Worm (Caenorhabditis elegans) whole organism, L1 larva: ENCODE measurements around the gene clec-1.

ENCODE experiments used
- C04F5.9 ChIP-seq: sonication (generic microtip); optimal IDR thresholded peaks from 2 replicates; lab custom pipeline; 2016; ENCODE audit warnings: missing genetic modification characterization, missing compliant biosample characterization
- C16A3.4 ChIP-seq: fragments of 150-350 bp; optimal IDR thresholded peaks from 2 replicates; lab custom pipeline; 2014; ENCODE audit warnings: missing biosample characterization, missing genetic modification characterization
- F16B12.6 ChIP-seq: fragments of 150-350 bp; optimal IDR thresholded peaks from 2 replicates; lab custom pipeline; 2014; ENCODE audit warnings: missing biosample characterization, missing genetic modification characterization
- ceh-63 ChIP-seq: fragments of 200-800 bp; sonication (Bioruptor generic); optimal IDR thresholded peaks from 2 replicates; lab custom pipeline; 2018; ENCODE audit warnings: mild to moderate bottlenecking, missing genetic modification characterization, missing compliant biosample characterization
- ceh-8 ChIP-seq: fragments of 200-800 bp; sonication (Bioruptor generic); optimal IDR thresholded peaks from 2 replicates; lab custom pipeline; 2018; ENCODE audit warnings: mild to moderate bottlenecking, missing genetic modification characterization, moderate library complexity, missing compliant biosample characterization
- ceh-82 ChIP-seq, 3 experiments: fragments of 150-350 bp in 1 of 3; sonication (generic microtip) in 2 of 3; optimal IDR thresholded peaks; 2 replicates each; lab custom pipeline; 2014 to 2017; ENCODE audit warnings: missing biosample characterization in 3 of 3, missing genetic modification characterization in 3 of 3
- dpl-1 ChIP-seq, 3 experiments: fragments of 150-350 bp in 2 of 3; sonication (generic microtip) in 1 of 3; optimal IDR thresholded peaks; 2 replicates each; lab custom pipeline; 2014 to 2017; ENCODE audit warnings: missing biosample characterization in 3 of 3, missing genetic modification characterization in 3 of 3, missing genetic modification reagents in 3 of 3
- efl-3 ChIP-seq: fragments of 200-800 bp; sonication (Bioruptor generic); optimal IDR thresholded peaks from 2 replicates; lab custom pipeline; 2018; ENCODE audit warnings: mild to moderate bottlenecking, missing genetic modification characterization, missing compliant biosample characterization
- egl-13 ChIP-seq: sonication (generic microtip); optimal IDR thresholded peaks from 2 replicates; lab custom pipeline; 2016; ENCODE audit warnings: missing genotype, missing genetic modification reagents, missing genetic modification characterization, missing compliant biosample characterization
- egl-27 ChIP-seq, 2 experiments: fragments of 150-350 bp in 1 of 2; sonication (generic microtip); optimal IDR thresholded peaks; 3 replicates each; lab custom pipeline; 2017 to 2018; ENCODE audit warnings: missing biosample characterization in 2 of 2, missing genetic modification characterization in 2 of 2, missing genetic modification reagents in 2 of 2
- elt-2 ChIP-seq: sonication (generic microtip); optimal IDR thresholded peaks from 2 replicates; lab custom pipeline; 2016; ENCODE audit warnings: missing genetic modification characterization, mild to moderate bottlenecking, inconsistent platforms, missing compliant biosample characterization, missing genetic modification reagents
- elt-3 ChIP-seq, 6 experiments: fragments of 150-350 bp in 1 of 6; sonication (generic microtip); optimal IDR thresholded peaks; 2 replicates each; lab custom pipeline; 2017 to 2018; ENCODE audit warnings: missing biosample characterization in 6 of 6, missing genetic modification characterization in 6 of 6, inconsistent platforms in 1 of 6
- ets-5 ChIP-seq: fragments of 200-800 bp; sonication (Bioruptor generic); IDR thresholded peaks from 2 replicates; pipeline ENCODE4 v1.3.6; 2022; ENCODE audit warnings: missing genetic modification characterization, missing compliant biosample characterization
- fkh-4 ChIP-seq: sonication (generic microtip); optimal IDR thresholded peaks from 2 replicates; lab custom pipeline; 2016; ENCODE audit warnings: missing compliant biosample characterization, missing genetic modification characterization, borderline replicate concordance
- hlh-17 ChIP-seq: fragments of 200-800 bp; sonication (Bioruptor generic); optimal IDR thresholded peaks from 2 replicates; lab custom pipeline; 2018; ENCODE audit warnings: missing genetic modification characterization, mild to moderate bottlenecking, missing compliant biosample characterization, moderate library complexity, borderline replicate concordance
- hlh-4 ChIP-seq: sonication (generic microtip); optimal IDR thresholded peaks from 2 replicates; lab custom pipeline; 2016; ENCODE audit warnings: mild to moderate bottlenecking, missing genetic modification characterization, missing compliant biosample characterization
- irx-1 ChIP-seq: sonication (generic microtip); optimal IDR thresholded peaks from 2 replicates; lab custom pipeline; 2016; ENCODE audit warnings: missing genetic modification characterization, missing compliant biosample characterization
- isw-1 ChIP-seq: fragments of 200-800 bp; sonication (Bioruptor generic); IDR thresholded peaks from 2 replicates; pipeline ENCODE4 v1.3.6; 2022; ENCODE audit warnings: missing genetic modification characterization, missing compliant biosample characterization
- lin-15B ChIP-seq: fragments of 150-350 bp; sonication (generic microtip); optimal IDR thresholded peaks from 3 replicates; lab custom pipeline; 2014; ENCODE audit warnings: missing biosample characterization, missing genetic modification characterization
- lin-35 ChIP-seq, 2 experiments: fragments of 150-350 bp; optimal IDR thresholded peaks; 2 replicates each; lab custom pipeline; 2014; ENCODE audit warnings: missing biosample characterization in 2 of 2, missing genetic modification characterization in 2 of 2, missing genetic modification reagents in 2 of 2
- lin-39 ChIP-seq: fragments of 150-350 bp; optimal IDR thresholded peaks from 2 replicates; lab custom pipeline; 2014; ENCODE audit warnings: missing biosample characterization, missing genetic modification reagents, missing genetic modification characterization
- mep-1 ChIP-seq: fragments of 150-350 bp; optimal IDR thresholded peaks from 2 replicates; lab custom pipeline; 2014; ENCODE audit warnings: missing biosample characterization, missing genetic modification characterization
- nhr-11 ChIP-seq: fragments of 150-350 bp; optimal IDR thresholded peaks from 2 replicates; lab custom pipeline; 2014; ENCODE audit warnings: missing biosample characterization, missing genetic modification characterization
- nhr-19 ChIP-seq: fragments of 200-800 bp; sonication (Bioruptor generic); conservative IDR thresholded peaks from 2 replicates; pipeline ENCODE4 v1.3.6; 2022; ENCODE audit warnings: missing genetic modification characterization, missing compliant biosample characterization
- nhr-47 ChIP-seq: sonication (generic microtip); optimal IDR thresholded peaks from 2 replicates; lab custom pipeline; 2016; ENCODE audit warnings: mild to moderate bottlenecking, missing genetic modification characterization, moderate library complexity, missing compliant biosample characterization
- nhr-71 ChIP-seq: sonication (generic microtip); optimal IDR thresholded peaks from 2 replicates; lab custom pipeline; 2016; ENCODE audit warnings: mild to moderate bottlenecking, missing genetic modification characterization, moderate library complexity, missing compliant biosample characterization
- nhr-76 ChIP-seq: sonication (generic microtip); optimal IDR thresholded peaks from 2 replicates; lab custom pipeline; 2017; ENCODE audit warnings: missing biosample characterization, missing genetic modification characterization
- nhr-77 ChIP-seq: fragments of 150-350 bp; optimal IDR thresholded peaks from 2 replicates; lab custom pipeline; 2014; ENCODE audit warnings: missing biosample characterization, missing genetic modification characterization
- pag-3 ChIP-seq: sonication (generic microtip); optimal IDR thresholded peaks from 2 replicates; lab custom pipeline; 2017; ENCODE audit warnings: missing genetic modification characterization, mild to moderate bottlenecking, missing compliant biosample characterization, antibody characterized with exemption, borderline replicate concordance; ENCODE audit not compliant: insufficient read depth
- pax-3 ChIP-seq: fragments of 200-800 bp; sonication (Bioruptor generic); optimal IDR thresholded peaks from 2 replicates; lab custom pipeline; 2018; ENCODE audit warnings: mild to moderate bottlenecking, missing genetic modification characterization, moderate library complexity, missing compliant biosample characterization
- pqm-1 ChIP-seq: sonication (generic microtip); optimal IDR thresholded peaks from 3 replicates; lab custom pipeline; 2017; ENCODE audit warnings: missing biosample characterization, missing genetic modification characterization
- skn-1 ChIP-seq: fragments of 150-350 bp; optimal IDR thresholded peaks from 2 replicates; lab custom pipeline; 2014; ENCODE audit warnings: missing biosample characterization, missing genetic modification characterization
- sox-4 ChIP-seq: sonication (generic microtip); optimal IDR thresholded peaks from 2 replicates; lab custom pipeline; 2016; ENCODE audit warnings: missing genetic modification characterization, missing compliant biosample characterization
- sup-37 ChIP-seq: fragments of 200-800 bp; sonication (Bioruptor generic); optimal IDR thresholded peaks from 2 replicates; lab custom pipeline; 2018; ENCODE audit warnings: mild to moderate bottlenecking, missing genetic modification characterization, missing compliant biosample characterization
- tbx-2 ChIP-seq: sonication (generic microtip); optimal IDR thresholded peaks from 2 replicates; lab custom pipeline; 2016; ENCODE audit warnings: missing genetic modification characterization, missing compliant biosample characterization
- tlp-1 ChIP-seq: fragments of 150-350 bp; optimal IDR thresholded peaks from 2 replicates; lab custom pipeline; 2014; ENCODE audit warnings: missing biosample characterization, missing genetic modification characterization
- unc-30 ChIP-seq: sonication (generic microtip); optimal IDR thresholded peaks from 2 replicates; lab custom pipeline; 2017; ENCODE audit warnings: missing biosample characterization, missing genetic modification characterization
- unc-62 ChIP-seq: fragments of 150-350 bp; optimal IDR thresholded peaks from 2 replicates; lab custom pipeline; 2014; ENCODE audit warnings: missing biosample characterization, missing genetic modification reagents, missing genetic modification characterization
- ztf-11 ChIP-seq, 2 experiments: sonication (generic microtip); optimal IDR thresholded peaks; 2 replicates each; lab custom pipeline; 2016 to 2017; ENCODE audit warnings: missing genetic modification characterization in 2 of 2, missing biosample characterization in 1 of 2, missing compliant biosample characterization in 1 of 2

clec-1 gene

DNA sequence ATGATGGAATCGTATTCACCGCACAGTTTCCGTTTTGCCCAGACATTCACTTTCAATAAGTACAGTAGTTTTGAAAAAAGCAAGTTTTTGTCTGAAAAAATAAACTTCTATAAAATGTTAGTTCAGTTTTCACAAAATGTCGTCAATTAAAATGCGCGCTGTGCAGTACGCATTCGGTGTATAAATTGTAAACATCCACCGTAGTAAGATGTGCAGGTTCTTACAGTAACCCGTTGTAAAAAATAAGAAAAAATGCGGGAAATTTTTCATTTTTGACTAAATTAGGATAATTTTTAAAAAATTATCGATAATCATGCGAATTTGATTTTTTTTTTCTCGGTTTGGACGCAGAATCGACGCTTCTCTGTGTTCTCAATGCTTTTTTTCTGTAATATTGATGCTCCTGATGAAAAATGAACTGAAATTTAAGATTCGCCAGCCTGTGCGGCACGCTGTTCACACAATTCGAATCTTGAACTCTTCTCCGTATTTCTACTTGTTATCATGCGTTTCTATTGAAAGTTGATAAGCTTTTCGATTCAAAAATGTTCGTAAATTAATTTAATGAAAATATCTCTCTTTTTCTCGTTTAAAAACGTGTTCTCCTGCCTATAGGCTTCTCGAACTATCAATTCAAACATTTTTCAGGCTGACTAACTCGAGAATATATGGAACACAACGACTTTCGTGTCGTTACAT is 17.4 kb downstream of the clec-1 start, which contains the start of gene rga-3 (continued):
- no peak for TF ChIP-seq dpl-1 (GFP tag; optimal IDR thresholded peaks at IDR 0.05; lab: Kevin White, UChicago)
- no peak for TF ChIP-seq nhr-77 (tag; lab: Kevin White, UChicago)

ce11 chrV:5722093-5722492 is 22.1 kb downstream of the clec-1 start:
- TF ChIP-seq lin-15B (tag; lab: Kevin White, UChicago) = no peak
- TF ChIP-seq ceh-63 (GFP tag; lab: Kevin White, UChicago) = no peak
- TF ChIP-seq elt-3 (tag; optimal IDR thresholded peaks at IDR 0.05; lab: Kevin White, UChicago) = no peak
- TF ChIP-seq C16A3.4 (tag; lab: Kevin White, UChicago) = no peak
- TF ChIP-seq hlh-17 (GFP tag; lab: Kevin White, UChicago) = no peak
- TF ChIP-seq F16B12.6 (tag; lab: Kevin White, UChicago) = no peak

ce11 chrV:5724395-5724794 is 24.4 kb downstream of the clec-1 start:
- no peak for TF ChIP-seq tlp-1 (tag; lab: Kevin White, UChicago)
- no peak for TF ChIP-seq lin-15B (tag; lab: Kevin White, UChicago)
- TF ChIP-seq fkh-4 (tag; lab: Kevin White, UChicago) = no peak
- TF ChIP-seq irx-1 (tag; lab: Kevin White, UChicago) = no peak
- TF ChIP-seq mep-1 (tag; lab: Kevin White, UChicago) = no peak
- TF ChIP-seq pqm-1 (tag; lab: Kevin White, UChicago) = no peak
- TF ChIP-seq nhr-76 = no peak
- no peak for TF ChIP-seq nhr-77 (tag; lab: Kevin White, UChicago)
- TF ChIP-seq lin-39 (tag; lab: Kevin White, UChicago) = no peak
- no peak for TF ChIP-seq isw-1

DNA sequence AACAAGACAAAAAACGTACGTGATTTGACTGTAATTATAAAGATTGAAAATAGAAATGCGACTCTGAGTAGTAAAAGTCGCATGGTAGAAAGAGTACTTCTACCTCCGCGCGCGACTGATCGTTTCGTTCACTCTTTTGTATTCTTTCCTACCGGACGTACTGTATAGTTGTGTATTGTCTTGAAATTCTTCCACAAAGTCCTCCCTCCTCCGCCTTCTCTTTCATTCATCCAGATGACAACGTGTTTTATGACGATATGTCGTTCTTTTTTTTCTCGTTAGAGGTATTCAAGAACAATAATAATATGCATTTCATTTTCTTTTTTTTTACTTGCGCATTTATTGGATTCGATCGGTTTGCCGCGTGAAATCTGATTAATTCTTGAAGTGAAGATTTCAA is 26.5 kb downstream of the clec-1 start, which contains the start of gene K09H11.4:
Gene K09H11.4, minus strand, starts transcription at position 101 of the 400 bp plus-strand sequence.
- no peak for TF ChIP-seq ets-5
- TF ChIP-seq nhr-71 (tag; lab: Kevin White, UChicago) = no peak
- no peak for TF ChIP-seq efl-3
- TF ChIP-seq pax-3 (tag; lab: Kevin White, UChicago) = no peak

DNA sequence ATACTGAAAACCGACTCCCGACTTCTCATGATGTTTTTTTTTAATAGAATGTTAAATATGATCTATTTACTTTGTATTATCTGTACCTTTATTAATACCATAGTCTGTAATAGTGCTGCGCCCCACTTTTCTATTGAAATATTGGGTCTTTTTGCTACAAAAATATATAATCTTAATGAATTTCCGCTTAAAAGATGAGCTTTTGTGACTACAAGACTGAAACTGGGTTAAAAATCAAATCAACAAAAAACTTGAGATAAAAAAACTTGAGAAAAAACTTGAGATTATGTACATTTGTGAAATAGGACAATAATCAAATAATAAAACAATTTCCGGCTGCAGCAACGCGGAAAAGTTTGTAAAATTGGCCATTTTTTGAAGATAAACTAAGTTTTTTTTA is 30.8 kb downstream of the clec-1 start, which contains the start of gene K09H11.15:
Gene K09H11.15, minus strand, starts transcription at position 101 of the 400 bp plus-strand sequence.
- TF ChIP-seq fkh-4 (tag; lab: Kevin White, UChicago) (no peak), ztf-11 (tag; optimal IDR thresholded peaks at IDR 0.05; lab: Kevin White, UChicago) (no peak), irx-1 (tag; lab: Kevin White, UChicago) (no peak), nhr-47 (tag; lab: Kevin White, UChicago) (no peak), isw-1 (no peak), sup-37 (no peak), elt-2 (tag; lab: Kevin White, UChicago) (no peak), tbx-2 (tag; lab: Kevin White, UChicago) (no peak), ets-5 (no peak), hlh-4 (tag; lab: Kevin White, UChicago) (no peak), nhr-19 (no peak), nhr-76 (no peak), lin-39 (tag; lab: Kevin White, UChicago) (no peak)

DNA sequence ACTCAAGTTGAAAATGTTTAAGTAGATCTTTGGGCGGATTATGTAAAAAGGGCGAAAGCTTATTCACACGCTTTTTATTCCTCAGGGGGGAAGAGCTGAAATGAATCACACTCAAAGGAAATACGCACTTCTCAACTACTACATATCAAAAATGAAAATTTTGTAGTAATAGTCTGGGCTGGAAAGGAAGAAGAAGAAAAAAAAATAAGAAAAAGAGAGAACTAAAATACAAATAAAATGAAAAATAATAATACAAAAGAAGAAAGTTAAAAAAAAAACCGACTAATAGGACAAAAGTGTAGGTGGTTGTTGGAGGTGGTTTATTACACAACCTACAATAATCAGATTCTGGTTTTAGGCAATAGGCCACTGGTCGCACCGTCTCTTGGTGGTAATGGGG is 36.1 kb downstream of the clec-1 start, which contains the start of gene K09H11.6:
Gene K09H11.6, minus strand, starts transcription at position 101 of the 400 bp plus-strand sequence.
- TF ChIP-seq lin-35 (GFP tag; optimal IDR thresholded peaks at IDR 0.05; lab: Kevin White, UChicago) (no peak), skn-1 (tag; lab: Kevin White, UChicago) (no peak), unc-62 (GFP tag; lab: Kevin White, UChicago) (no peak), lin-39 (tag; lab: Kevin White, UChicago) (no peak), ets-5 (no peak), nhr-47 (tag; lab: Kevin White, UChicago) (no peak), egl-27 (tag; optimal IDR thresholded peaks at IDR 0.05; lab: Kevin White, UChicago) (no peak), nhr-11 (no peak), unc-30 (tag; lab: Kevin White, UChicago) (no peak), pax-3 (tag; lab: Kevin White, UChicago) (no peak), nhr-19 (no peak), egl-13 (tag; lab: Kevin White, UChicago) (no peak), C04F5.9 (no peak), sox-4 (no peak), ceh-82 (tag; optimal IDR thresholded peaks at IDR 0.05; lab: Kevin White, UChicago) (no peak), ceh-8 (GFP tag; lab: Kevin White, UChicago) (no peak), pag-3 (no peak)
